Fruit fly (Drosophila melanogaster) whole organism, embryonic: ENCODE measurements around the gene GluProRS.
A peak's percentile ranks its signal among the peaks of the same experiment; 100 is the strongest.

Source experiments
- Ada2b ChIP-seq: fragments of 200-800 bp; sonication (Bioruptor generic); IDR thresholded peaks from 2 replicates; pipeline ENCODE4 v1.3.6; 2022; ENCODE audit warnings: missing biosample characterization, missing genetic modification characterization
- Bdp1 ChIP-seq: fragments of 200-800 bp; sonication (Bioruptor generic); optimal IDR thresholded peaks from 3 replicates; lab custom pipeline; 2016; ENCODE audit warnings: missing biosample characterization, missing genetic modification characterization
- Blimp-1 ChIP-seq: fragments of 200-800 bp; sonication (Bioruptor generic); optimal IDR thresholded peaks from 3 replicates; lab custom pipeline; 2018; ENCODE audit warnings: missing biosample characterization, missing genetic modification characterization, mild to moderate bottlenecking, moderate library complexity, missing genetic modification reagents
- CG10321 ChIP-seq: fragments of 200-800 bp; sonication (Bioruptor generic); IDR thresholded peaks from 2 replicates; pipeline ENCODE4 v1.3.6; 2022; ENCODE audit warnings: missing biosample characterization, missing genetic modification characterization
- CG10431 ChIP-seq: fragments of 200-800 bp; sonication (Bioruptor generic); optimal IDR thresholded peaks from 3 replicates; lab custom pipeline; 2018; ENCODE audit warnings: missing biosample characterization, mild to moderate bottlenecking, missing genetic modification characterization
- CG10979 ChIP-seq: fragments of 200-800 bp; sonication (Bioruptor generic); optimal IDR thresholded peaks from 2 replicates; lab custom pipeline; 2018; ENCODE audit warnings: missing biosample characterization, mild to moderate bottlenecking, missing genetic modification characterization, moderate library complexity
- CG11247 ChIP-seq: fragments of 200-800 bp; sonication (Bioruptor generic); IDR thresholded peaks from 2 replicates; pipeline ENCODE4 v1.3.6; 2022; ENCODE audit warnings: missing biosample characterization, missing genetic modification characterization
- CG11560 ChIP-seq: fragments of 200-800 bp; sonication (Bioruptor generic); IDR thresholded peaks from 3 replicates; pipeline ENCODE4 v1.3.6; 2022; ENCODE audit warnings: missing biosample characterization, missing genetic modification characterization
- CG12391 ChIP-seq: fragments of 200-800 bp; sonication (Bioruptor generic); optimal IDR thresholded peaks from 3 replicates; lab custom pipeline; 2018; ENCODE audit warnings: missing biosample characterization, mild to moderate bottlenecking, missing genetic modification characterization, moderate library complexity
- CG14441 ChIP-seq: fragments of 200-800 bp; sonication (Bioruptor generic); IDR thresholded peaks from 2 replicates; pipeline ENCODE4 v1.3.6; 2022; ENCODE audit warnings: missing biosample characterization, missing genetic modification characterization
- CG15269 ChIP-seq: fragments of 200-800 bp; sonication (Bioruptor generic); optimal IDR thresholded peaks from 2 replicates; lab custom pipeline; 2018; ENCODE audit warnings: missing biosample characterization, mild to moderate bottlenecking, missing genetic modification characterization, moderate library complexity
- CG17568 ChIP-seq: fragments of 200-800 bp; sonication (Bioruptor generic); optimal IDR thresholded peaks from 2 replicates; lab custom pipeline; 2018; ENCODE audit warnings: missing biosample characterization, mild to moderate bottlenecking, missing genetic modification characterization, moderate library complexity
- CG17612 ChIP-seq: fragments of 200-800 bp; sonication (Bioruptor generic); IDR thresholded peaks from 2 replicates; pipeline ENCODE4 v1.3.6; 2022; ENCODE audit warnings: missing biosample characterization, missing genetic modification characterization
- CG32532 ChIP-seq: fragments of 200-800 bp; sonication (Bioruptor generic); IDR thresholded peaks from 2 replicates; pipeline ENCODE4 v1.3.6; 2022; ENCODE audit warnings: missing biosample characterization, missing genetic modification characterization
- CG3281 ChIP-seq: fragments of 200-800 bp; sonication (Bioruptor generic); optimal IDR thresholded peaks from 3 replicates; lab custom pipeline; 2017; ENCODE audit warnings: missing biosample characterization, mild to moderate bottlenecking, missing genetic modification characterization
- CG3726 ChIP-seq: fragments of 200-800 bp; sonication (Bioruptor generic); IDR thresholded peaks from 3 replicates; pipeline ENCODE4, ENCODE4 v1.3.6; 2022; ENCODE audit warnings: missing biosample characterization, missing genetic modification characterization
- CG6254 ChIP-seq: fragments of 200-800 bp; sonication (Bioruptor generic); optimal IDR thresholded peaks from 3 replicates; lab custom pipeline; 2017; ENCODE audit warnings: mild to moderate bottlenecking, missing biosample characterization, missing genetic modification reagents, missing genetic modification characterization
- CG8089 ChIP-seq: fragments of 200-800 bp; sonication (Bioruptor generic); optimal IDR thresholded peaks from 3 replicates; lab custom pipeline; 2016; ENCODE audit warnings: missing biosample characterization, missing genetic modification characterization
- CG8281 ChIP-seq: fragments of 200-800 bp; sonication (Bioruptor generic); optimal IDR thresholded peaks from 2 replicates; lab custom pipeline; 2018; ENCODE audit warnings: missing biosample characterization, mild to moderate bottlenecking, missing genetic modification characterization, moderate library complexity
- CG8359 ChIP-seq: fragments of 200-800 bp; sonication (Bioruptor generic); optimal IDR thresholded peaks from 2 replicates; lab custom pipeline; 2017; ENCODE audit warnings: missing biosample characterization, mild to moderate bottlenecking, missing genetic modification characterization, borderline replicate concordance
- CG8388 ChIP-seq: fragments of 200-800 bp; sonication (Bioruptor generic); optimal IDR thresholded peaks from 2 replicates; lab custom pipeline; 2019; ENCODE audit warnings: missing biosample characterization, mild to moderate bottlenecking, missing genetic modification characterization, moderate library complexity
- CG9727 ChIP-seq: fragments of 200-800 bp; sonication (Bioruptor generic); optimal IDR thresholded peaks from 3 replicates; lab custom pipeline; 2017; ENCODE audit warnings: missing biosample characterization, mild to moderate bottlenecking, missing genetic modification characterization
- Deaf1 ChIP-seq: fragments of 200-800 bp; optimal IDR thresholded peaks from 3 replicates; lab custom pipeline; 2019; ENCODE audit warnings: missing biosample characterization, mild to moderate bottlenecking, missing genetic modification characterization, moderate library complexity
- E2f2 ChIP-seq: fragments of 200-800 bp; sonication (Bioruptor generic); IDR thresholded peaks from 2 replicates; pipeline ENCODE4 v1.3.6; 2022; ENCODE audit warnings: missing biosample characterization, missing genetic modification characterization
- HLH4C ChIP-seq: fragments of 200-800 bp; sonication (Bioruptor generic); IDR thresholded peaks from 3 replicates; pipeline ENCODE4 v1.3.6; 2022; ENCODE audit warnings: missing biosample characterization, missing genetic modification characterization; ENCODE audit not compliant: partially characterized antibody
- Hand ChIP-seq: fragments of 200-800 bp; sonication (Bioruptor generic); optimal IDR thresholded peaks from 2 replicates; lab custom pipeline; 2017; ENCODE audit warnings: mild to moderate bottlenecking, missing biosample characterization, missing genetic modification reagents, missing genetic modification characterization
- Hr3 ChIP-seq: fragments of 200-800 bp; sonication (Bioruptor generic); optimal IDR thresholded peaks from 3 replicates; lab custom pipeline; 2016; ENCODE audit warnings: missing biosample characterization, missing genetic modification characterization
- Mrtf ChIP-seq: fragments of 200-800 bp; sonication (Bioruptor generic); IDR thresholded peaks from 3 replicates; pipeline ENCODE4 v1.3.6; 2022; ENCODE audit warnings: missing biosample characterization, missing genetic modification characterization
- NFAT ChIP-seq: fragments of 200-800 bp; sonication (Bioruptor generic); IDR thresholded peaks from 2 replicates; pipeline ENCODE4 v1.3.6; 2022; ENCODE audit warnings: missing biosample characterization, missing genetic modification characterization
- Nf-YC ChIP-seq: fragments of 200-800 bp; optimal IDR thresholded peaks from 3 replicates; lab custom pipeline; 2019; ENCODE audit warnings: missing biosample characterization, mild to moderate bottlenecking, missing genetic modification characterization, moderate library complexity
- Sin3A ChIP-seq: fragments of >200 bp; optimal IDR thresholded peaks from 2 replicates; lab custom pipeline; 2018
- Sry-δ ChIP-seq: fragments of 200-800 bp; sonication (Bioruptor generic); optimal IDR thresholded peaks from 2 replicates; lab custom pipeline; 2016; ENCODE audit warnings: missing biosample characterization, missing genetic modification characterization
- aop ChIP-seq: fragments of 200-800 bp; sonication (Bioruptor generic); IDR thresholded peaks from 2 replicates; pipeline ENCODE4 v1.3.6; 2022; ENCODE audit warnings: missing biosample characterization, missing genetic modification characterization
- bbx ChIP-seq: fragments of 200-800 bp; sonication (Bioruptor generic); IDR thresholded peaks from 2 replicates; pipeline ENCODE4 v1.3.6; 2022; ENCODE audit warnings: missing biosample characterization, missing genetic modification characterization; ENCODE audit not compliant: partially characterized antibody
- br ChIP-seq: fragments of >200 bp; optimal IDR thresholded peaks from 2 replicates; lab custom pipeline; 2017
- chn ChIP-seq: fragments of 200-800 bp; sonication (Bioruptor generic); optimal IDR thresholded peaks from 2 replicates; lab custom pipeline; 2016; ENCODE audit warnings: missing biosample characterization, missing genetic modification characterization
- corto ChIP-seq: fragments of 200-800 bp; sonication (Bioruptor generic); optimal IDR thresholded peaks from 2 replicates; lab custom pipeline; 2016; ENCODE audit warnings: missing biosample characterization, mild to moderate bottlenecking, missing genetic modification characterization, moderate library complexity
- croc ChIP-seq: fragments of 200-800 bp; sonication (Bioruptor generic); conservative IDR thresholded peaks from 3 replicates; pipeline ENCODE4 v1.3.6; 2022; ENCODE audit warnings: missing biosample characterization, missing genetic modification characterization
- crp ChIP-seq, 2 experiments: fragments of 200-800 bp; sonication (Bioruptor generic); optimal IDR thresholded peaks; 2 replicates in 1 of 2; 3 replicates in 1 of 2; lab custom pipeline; 2017; ENCODE audit warnings: missing biosample characterization in 2 of 2, missing genetic modification characterization in 2 of 2, mild to moderate bottlenecking in 1 of 2, moderate library complexity in 1 of 2
- disco-r ChIP-seq: fragments of 200-800 bp; sonication (Bioruptor generic); optimal IDR thresholded peaks from 2 replicates; lab custom pipeline; 2016; ENCODE audit warnings: missing biosample characterization, missing genetic modification characterization
- gro ChIP-seq: fragments of 200-800 bp; sonication (Bioruptor generic); optimal IDR thresholded peaks from 2 replicates; lab custom pipeline; 2016; ENCODE audit warnings: missing biosample characterization, missing genetic modification characterization
- kay ChIP-seq: fragments of 200-800 bp; sonication (Bioruptor generic); optimal IDR thresholded peaks from 2 replicates; lab custom pipeline; 2016; ENCODE audit warnings: missing biosample characterization, missing genetic modification characterization
- lilli ChIP-seq: fragments of 200-800 bp; sonication (Bioruptor generic); optimal IDR thresholded peaks from 3 replicates; lab custom pipeline; 2016; ENCODE audit warnings: missing biosample characterization, missing genetic modification characterization
- mld ChIP-seq: fragments of 200-800 bp; sonication (Bioruptor generic); IDR thresholded peaks from 3 replicates; pipeline ENCODE4 v1.3.6; 2022; ENCODE audit warnings: missing biosample characterization, missing genetic modification characterization; ENCODE audit not compliant: partially characterized antibody
- org-1 ChIP-seq: fragments of 200-800 bp; sonication (Bioruptor generic); optimal IDR thresholded peaks from 2 replicates; lab custom pipeline; 2017; ENCODE audit warnings: missing biosample characterization, missing genetic modification characterization
- ro ChIP-seq: fragments of 200-800 bp; sonication (Bioruptor generic); IDR thresholded peaks from 2 replicates; pipeline ENCODE4 v1.3.6; 2022; ENCODE audit warnings: missing biosample characterization, missing genetic modification characterization
- schlank ChIP-seq: fragments of 200-800 bp; sonication (Bioruptor generic); optimal IDR thresholded peaks from 2 replicates; lab custom pipeline; 2018; ENCODE audit warnings: missing biosample characterization, mild to moderate bottlenecking, missing genetic modification characterization
- twi ChIP-seq: fragments of 200-800 bp; optimal IDR thresholded peaks from 2 replicates; lab custom pipeline; 2019; ENCODE audit warnings: missing biosample characterization, mild to moderate bottlenecking, missing genetic modification characterization, moderate library complexity
- vfl ChIP-seq: fragments of 200-800 bp; sonication (Bioruptor generic); optimal IDR thresholded peaks from 2 replicates; lab custom pipeline; 2016; ENCODE audit warnings: missing biosample characterization, missing genetic modification characterization

Gene GluProRS

dm6 chr3R:23992823-23993797 is 34.9 kb upstream of the GluProRS start, which contains the start of the genes Epp and Rab7 (continued):
- TF ChIP-seq vfl (GFP tag; lab: Kevin White, UChicago) (peak; percentile 8), Sin3A (lab: Kevin White, UChicago) (peak; percentile 80), Mrtf (no peak), CG17568 (GFP tag; lab: Kevin White, UChicago) (no peak), CG8388 (GFP tag; lab: Kevin White, UChicago) (no peak), Bdp1 (no peak), CG32532 (GFP tag; lab: Robert Waterston, UW) (peak; percentile 29; the same call in 1 of the 2 replicates), croc (GFP tag; lab: Robert Waterston, UW) (no peak), mld (peak; percentile 84; the same call in 2 of the 3 replicates), Nf-YC (tag; lab: Kevin White, UChicago) (peak; percentile 80), schlank (tag; lab: Kevin White, UChicago) (no peak), CG3281 (peak; percentile 21), Sry-δ (GFP tag; lab: Kevin White, UChicago) (peak; percentile 97), CG15269 (tag; lab: Kevin White, UChicago) (no peak), CG14441 (GFP tag; lab: Robert Waterston, UW) (no peak), E2f2 (peak; percentile 20; the same call in 1 of the 2 replicates), Ada2b (GFP tag; lab: Robert Waterston, UW) (no peak), org-1 (GFP tag; lab: Kevin White, UChicago) (no peak), CG8359 (GFP tag; lab: Kevin White, UChicago) (no peak), CG10979 (tag; lab: Kevin White, UChicago) (peak; percentile 19), CG11560 (no peak), disco-r (GFP tag; lab: Kevin White, UChicago) (no peak), CG17612 (GFP tag; lab: Robert Waterston, UW) (no peak), lilli (GFP tag; lab: Kevin White, UChicago) (peak; percentile 67), br (lab: Kevin White, UChicago) (no peak), Deaf1 (tag; lab: Kevin White, UChicago) (no peak), twi (tag; lab: Kevin White, UChicago) (no peak), CG6254 (GFP tag; lab: Kevin White, UChicago) (no peak), aop (no peak), CG11247 (GFP tag; lab: Robert Waterston, UW) (0 out of 2 replicates have a peak, but pooled peaks have one; percentile 41), crp (GFP tag; optimal IDR thresholded peaks at IDR 0.05; lab: Kevin White, UChicago) (peak in 1 of 2 experiments; percentile 31), corto (GFP tag; lab: Kevin White, UChicago) (peak; percentile 13), CG10321 (GFP tag; lab: Robert Waterston, UW) (peak; percentile 46; the same call in 1 of the 2 replicates), HLH4C (GFP tag; lab: Robert Waterston, UW) (peak; percentile 88), CG8089 (GFP tag; lab: Kevin White, UChicago) (no peak), Hand (GFP tag; lab: Kevin White, UChicago) (no peak), Hr3 (GFP tag; lab: Kevin White, UChicago) (peak; percentile 39), CG3726 (GFP tag; lab: Robert Waterston, UW) (no peak), NFAT (GFP tag; lab: Robert Waterston, UW) (peak; percentile 66; the same call in 1 of the 2 replicates), bbx (GFP tag; lab: Robert Waterston, UW) (peak; percentile 95), Blimp-1 (GFP tag; lab: Kevin White, UChicago) (peak; percentile 53), gro (GFP tag; lab: Kevin White, UChicago) (peak; percentile 78), ro (GFP tag; lab: Robert Waterston, UW) (no peak), CG9727 (GFP tag; lab: Kevin White, UChicago) (no peak), CG12391 (tag; lab: Kevin White, UChicago) (peak; percentile 40), CG8281 (tag; lab: Kevin White, UChicago) (no peak), kay (GFP tag; lab: Kevin White, UChicago) (peak; percentile 57), chn (GFP tag; lab: Kevin White, UChicago) (peak; percentile 31), CG10431 (GFP tag; lab: Kevin White, UChicago) (no peak)
